Fruit fly (Drosophila melanogaster) whole organism, adult: ENCODE results near the gene Rh2.

ENCODE experiments used
- CG11617 ChIP-seq: fragments of 200-800 bp; sonication (Bioruptor generic); optimal IDR thresholded peaks from 2 replicates; lab custom pipeline; 2017; ENCODE audit warnings: mild to moderate bottlenecking, missing biosample characterization, missing genetic modification reagents, missing genetic modification characterization
- CG12768 ChIP-seq: fragments of 200-800 bp; sonication (Bioruptor generic); optimal IDR thresholded peaks from 2 replicates; lab custom pipeline; 2017; ENCODE audit warnings: missing biosample characterization, missing genetic modification characterization, mild to moderate bottlenecking, moderate library complexity, missing genetic modification reagents
- CG14711 ChIP-seq: fragments of 200-800 bp; sonication (Bioruptor generic); optimal IDR thresholded peaks from 2 replicates; lab custom pipeline; 2018; ENCODE audit warnings: missing biosample characterization, mild to moderate bottlenecking, missing genetic modification characterization, moderate library complexity
- CG1620 ChIP-seq: fragments of 200-800 bp; sonication (Bioruptor generic); optimal IDR thresholded peaks from 2 replicates; lab custom pipeline; 2016; ENCODE audit warnings: missing biosample characterization, missing genetic modification characterization
- CG33017 ChIP-seq: fragments of 200-800 bp; sonication (Bioruptor generic); optimal IDR thresholded peaks from 2 replicates; lab custom pipeline; 2018; ENCODE audit warnings: missing biosample characterization, mild to moderate bottlenecking, missing genetic modification characterization, moderate library complexity
- CG5204 ChIP-seq: fragments of 200-800 bp; sonication (Bioruptor generic); optimal IDR thresholded peaks from 2 replicates; lab custom pipeline; 2016; ENCODE audit warnings: missing biosample characterization, missing genetic modification characterization
- CG7045 ChIP-seq: fragments of 200-800 bp; sonication (Bioruptor generic); optimal IDR thresholded peaks from 2 replicates; lab custom pipeline; 2017; ENCODE audit warnings: missing biosample characterization, mild to moderate bottlenecking, missing genetic modification characterization
- CG7101 ChIP-seq: fragments of 200-800 bp; sonication (Bioruptor generic); optimal IDR thresholded peaks from 2 replicates; lab custom pipeline; 2018; ENCODE audit warnings: missing biosample characterization, mild to moderate bottlenecking, missing genetic modification characterization, moderate library complexity
- Clk ChIP-seq: fragments of 200-800 bp; sonication (Bioruptor generic); optimal IDR thresholded peaks from 2 replicates; lab custom pipeline; 2017; ENCODE audit warnings: missing biosample characterization, missing genetic modification characterization
- Crg-1 ChIP-seq: fragments of 200-800 bp; sonication (Bioruptor generic); optimal IDR thresholded peaks from 2 replicates; lab custom pipeline; 2016; ENCODE audit warnings: missing biosample characterization, missing genetic modification characterization
- Hr96 ChIP-seq: fragments of 200-800 bp; sonication (Bioruptor generic); optimal IDR thresholded peaks from 2 replicates; lab custom pipeline; 2016; ENCODE audit warnings: missing biosample characterization, missing genetic modification characterization
- Mnt ChIP-seq: fragments of 200-800 bp; sonication (Bioruptor generic); optimal IDR thresholded peaks from 2 replicates; lab custom pipeline; 2016; ENCODE audit warnings: missing biosample characterization, mild to moderate bottlenecking, missing genetic modification characterization
- bab1 ChIP-seq: fragments of 200-800 bp; sonication (Bioruptor generic); optimal IDR thresholded peaks from 3 replicates; lab custom pipeline; 2019; ENCODE audit warnings: missing biosample characterization, mild to moderate bottlenecking, missing genetic modification characterization, moderate library complexity
- cic ChIP-seq: fragments of 200-800 bp; sonication (Bioruptor generic); optimal IDR thresholded peaks from 2 replicates; lab custom pipeline; 2017; ENCODE audit warnings: missing biosample characterization, mild to moderate bottlenecking, missing genetic modification characterization, moderate library complexity
- cnc ChIP-seq, 2 experiments: fragments of >200 bp; optimal IDR thresholded peaks; 2 replicates each; lab custom pipeline; 2017
- kay ChIP-seq: fragments of 200-800 bp; sonication (Bioruptor generic); peaks from one replicate; lab custom pipeline; 2016; ENCODE audit warnings: missing biosample characterization, missing genetic modification characterization, borderline replicate concordance
- ovo ChIP-seq: fragments of 200-800 bp; sonication (Bioruptor generic); optimal IDR thresholded peaks from 2 replicates; lab custom pipeline; 2016; ENCODE audit warnings: missing biosample characterization, missing genetic modification characterization
- pad ChIP-seq: fragments of 200-800 bp; sonication (Bioruptor generic); optimal IDR thresholded peaks from 3 replicates; lab custom pipeline; 2017; ENCODE audit warnings: missing biosample characterization, missing genetic modification characterization, mild to moderate bottlenecking, moderate library complexity, missing genetic modification reagents
- tj ChIP-seq: fragments of 200-800 bp; sonication (Bioruptor generic); optimal IDR thresholded peaks from 3 replicates; lab custom pipeline; 2017; ENCODE audit warnings: missing biosample characterization, mild to moderate bottlenecking, missing genetic modification characterization, moderate library complexity
- toe ChIP-seq: fragments of 200-800 bp; sonication (Bioruptor generic); optimal IDR thresholded peaks from 2 replicates; lab custom pipeline; 2016; ENCODE audit warnings: missing biosample characterization, missing genetic modification characterization

The Rh2 gene

DNA sequence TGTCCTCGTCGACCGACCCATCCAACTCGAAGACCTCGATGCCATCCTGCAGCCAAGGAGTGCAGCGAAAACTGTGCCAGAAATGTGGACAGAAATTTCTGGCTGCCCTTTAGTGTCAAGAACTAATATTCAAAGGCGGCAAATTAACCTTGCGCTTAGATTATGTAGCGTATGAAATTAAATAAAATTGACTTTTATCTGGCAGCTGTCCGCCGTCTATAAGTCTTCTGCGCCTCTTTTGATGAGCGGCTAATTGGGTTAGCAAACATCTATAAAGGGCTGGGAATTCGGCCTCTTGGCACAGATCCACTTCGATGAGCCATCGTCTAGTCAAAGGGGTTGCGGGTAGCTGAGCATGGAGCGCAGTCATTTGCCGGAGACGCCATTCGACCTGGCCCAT lies at the start of gene Rh2:
TSS of gene Rh2 (plus strand) at position 301 of the 400 bp plus-strand sequence.
- TF ChIP-seq CG1620 (GFP tag; lab: Kevin White, UChicago) = no peak
- no peak for TF ChIP-seq CG33017 (tag; lab: Kevin White, UChicago)
- TF ChIP-seq ovo (GFP tag; lab: Kevin White, UChicago) = no peak
- no peak for TF ChIP-seq CG12768
- no peak for TF ChIP-seq pad (GFP tag; lab: Kevin White, UChicago)
- TF ChIP-seq Mnt (GFP tag; lab: Kevin White, UChicago) = no peak
- no peak for TF ChIP-seq cnc (optimal IDR thresholded peaks at IDR 0.05; lab: Kevin White, UChicago)
- TF ChIP-seq bab1 (GFP tag; lab: Kevin White, UChicago) = no peak
- no peak for TF ChIP-seq cic (GFP tag; lab: Kevin White, UChicago)
- no peak for TF ChIP-seq CG14711 (tag; lab: Kevin White, UChicago)
- TF ChIP-seq tj (GFP tag; lab: Kevin White, UChicago) = no peak
- no peak for TF ChIP-seq Hr96 (GFP tag; lab: Kevin White, UChicago)
- TF ChIP-seq Clk = no peak
- no peak for TF ChIP-seq CG7101 (tag; lab: Kevin White, UChicago)
- no peak for TF ChIP-seq toe (GFP tag; lab: Kevin White, UChicago)
- no peak for TF ChIP-seq CG7045 (GFP tag; lab: Kevin White, UChicago)
- no peak for TF ChIP-seq CG11617 (GFP tag; lab: Kevin White, UChicago)
- no peak for TF ChIP-seq Crg-1 (GFP tag; lab: Kevin White, UChicago)
- no peak for TF ChIP-seq CG5204 (GFP tag; lab: Kevin White, UChicago)

DNA sequence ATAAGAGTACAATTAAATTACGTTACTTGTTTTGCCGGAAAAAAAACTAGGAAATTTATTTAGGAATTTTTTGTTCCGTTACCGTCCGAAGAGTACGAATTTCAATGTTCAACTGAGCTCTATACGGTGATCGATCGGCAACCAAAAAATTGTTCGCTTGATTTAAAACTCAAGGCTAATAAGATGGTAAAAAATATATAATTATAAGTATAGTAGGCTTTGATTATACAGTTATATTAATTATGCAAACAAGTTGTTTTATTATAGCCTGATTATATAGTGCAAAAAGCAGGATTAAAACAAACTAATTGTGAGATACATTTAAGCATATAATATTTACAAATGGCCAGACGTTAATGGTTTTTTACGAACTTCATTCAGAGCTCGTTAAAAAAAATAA lies 47.5 kb upstream of the Rh2 start, which contains the start of gene CG31226:
TSS of gene CG31226 (minus strand) at position 101 of the 400 bp plus-strand sequence.
- TF ChIP-seq CG5204 (GFP tag; lab: Kevin White, UChicago) (no peak), CG33017 (tag; lab: Kevin White, UChicago) (no peak), Crg-1 (GFP tag; lab: Kevin White, UChicago) (no peak), Mnt (GFP tag; lab: Kevin White, UChicago) (no peak), bab1 (GFP tag; lab: Kevin White, UChicago) (no peak), cic (GFP tag; lab: Kevin White, UChicago) (no peak), ovo (GFP tag; lab: Kevin White, UChicago) (no peak), cnc (optimal IDR thresholded peaks at IDR 0.05; lab: Kevin White, UChicago) (no peak), CG1620 (GFP tag; lab: Kevin White, UChicago) (no peak), toe (GFP tag; lab: Kevin White, UChicago) (no peak), kay (GFP tag; lab: Kevin White, UChicago) (no peak), CG7101 (tag; lab: Kevin White, UChicago) (no peak), CG12768 (no peak), pad (GFP tag; lab: Kevin White, UChicago) (no peak), tj (GFP tag; lab: Kevin White, UChicago) (no peak), CG14711 (tag; lab: Kevin White, UChicago) (no peak), CG7045 (GFP tag; lab: Kevin White, UChicago) (no peak), CG11617 (GFP tag; lab: Kevin White, UChicago) (no peak)

DNA sequence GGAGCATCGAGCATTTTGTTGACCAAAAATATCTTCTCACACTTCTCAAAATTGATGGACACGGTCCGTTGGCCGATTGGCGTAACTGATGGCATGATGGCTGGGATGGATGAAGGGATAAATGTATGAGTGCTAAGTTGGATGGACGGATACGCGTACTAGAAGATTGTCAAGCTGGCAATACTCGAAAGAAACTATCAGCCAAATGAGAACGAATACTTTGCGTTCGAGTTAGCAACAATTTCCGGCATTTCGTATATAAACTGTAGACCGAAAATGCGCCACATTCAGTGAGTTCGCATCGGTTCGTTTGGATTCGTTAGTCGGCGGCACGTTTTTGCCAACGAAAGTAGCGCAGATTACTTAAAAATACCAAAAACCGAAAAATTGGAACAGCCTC lies 24.0 kb upstream of the Rh2 start, which contains the start of gene CG14298:
TSS of gene CG14298 (plus strand) at position 301 of the 400 bp plus-strand sequence.
- no peak for TF ChIP-seq toe (GFP tag; lab: Kevin White, UChicago)
- no peak for TF ChIP-seq CG14711 (tag; lab: Kevin White, UChicago)
- TF ChIP-seq CG1620 (GFP tag; lab: Kevin White, UChicago) = no peak
- no peak for TF ChIP-seq Clk
- no peak for TF ChIP-seq Crg-1 (GFP tag; lab: Kevin White, UChicago)
- TF ChIP-seq ovo (GFP tag; lab: Kevin White, UChicago) = no peak
- TF ChIP-seq Hr96 (GFP tag; lab: Kevin White, UChicago) = no peak
- TF ChIP-seq CG11617 (GFP tag; lab: Kevin White, UChicago) = no peak
- TF ChIP-seq Mnt (GFP tag; lab: Kevin White, UChicago) = no peak

DNA sequence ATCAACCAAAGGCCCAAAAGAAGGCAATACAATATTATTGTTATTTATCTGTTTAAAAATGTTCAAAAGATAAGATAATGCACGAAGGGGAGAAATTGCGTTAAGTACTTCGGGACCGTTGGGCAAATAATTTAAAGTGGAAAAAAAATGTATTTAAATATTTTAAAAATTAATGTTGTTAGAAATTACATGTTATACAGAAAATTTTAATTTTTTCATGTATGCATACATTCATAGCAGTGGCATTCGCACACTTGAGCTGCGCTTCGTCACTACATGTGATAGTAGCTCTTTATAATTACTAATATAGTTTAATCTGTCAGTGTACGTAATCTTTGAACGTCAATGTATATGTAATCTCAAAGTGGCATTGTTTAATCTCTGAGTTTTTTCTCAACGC lies 4.0 kb upstream of the Rh2 start:
- TF ChIP-seq CG33017 (tag; lab: Kevin White, UChicago) = peak; percentile 11
- no peak for TF ChIP-seq CG1620 (GFP tag; lab: Kevin White, UChicago)
- TF ChIP-seq Crg-1 (GFP tag; lab: Kevin White, UChicago) = no peak
- no peak for TF ChIP-seq CG7045 (GFP tag; lab: Kevin White, UChicago)
- TF ChIP-seq Clk = no peak
- TF ChIP-seq toe (GFP tag; lab: Kevin White, UChicago) = no peak
- TF ChIP-seq Hr96 (GFP tag; lab: Kevin White, UChicago) = no peak
- no peak for TF ChIP-seq bab1 (GFP tag; lab: Kevin White, UChicago)
- no peak for TF ChIP-seq Mnt (GFP tag; lab: Kevin White, UChicago)
- TF ChIP-seq CG14711 (tag; lab: Kevin White, UChicago) = peak; percentile 19
- TF ChIP-seq tj (GFP tag; lab: Kevin White, UChicago) = no peak
- no peak for TF ChIP-seq ovo (GFP tag; lab: Kevin White, UChicago)
- no peak for TF ChIP-seq CG12768
- peak; percentile 27 for TF ChIP-seq pad (GFP tag; lab: Kevin White, UChicago)
- TF ChIP-seq cnc (optimal IDR thresholded peaks at IDR 0.05; lab: Kevin White, UChicago) = no peak
- no peak for TF ChIP-seq cic (GFP tag; lab: Kevin White, UChicago)
- TF ChIP-seq kay (GFP tag; lab: Kevin White, UChicago) = peak; percentile 44
- peak; percentile 1 for TF ChIP-seq CG11617 (GFP tag; lab: Kevin White, UChicago)
- TF ChIP-seq CG5204 (GFP tag; lab: Kevin White, UChicago) = no peak
- peak; percentile 42 for TF ChIP-seq CG7101 (tag; lab: Kevin White, UChicago)

DNA sequence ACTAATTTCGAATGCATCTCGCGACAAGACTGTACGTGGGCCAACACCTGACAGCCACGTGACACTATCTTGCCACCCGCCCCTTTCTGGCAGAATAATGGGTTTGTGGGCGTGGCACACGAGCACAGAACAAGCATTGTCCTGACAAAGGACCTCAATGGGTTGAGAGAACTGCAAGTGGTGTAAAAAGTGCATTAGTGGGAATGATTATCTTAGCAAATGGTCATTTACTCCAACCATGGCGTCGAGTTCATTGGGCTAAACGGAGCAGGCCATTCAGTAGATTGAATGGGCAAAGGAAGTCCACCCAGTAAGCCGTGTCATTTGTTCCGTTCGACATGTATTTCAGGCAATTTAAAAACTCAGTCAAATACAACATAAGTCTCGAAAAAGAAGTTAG lies 1.4 kb upstream of the Rh2 start, which contains the start of gene CG14297:
TSS of gene CG14297 (plus strand) at position 301 of the 400 bp plus-strand sequence.
- TF ChIP-seq CG33017 (tag; lab: Kevin White, UChicago) (no peak), Clk (no peak), CG7101 (tag; lab: Kevin White, UChicago) (no peak), CG7045 (GFP tag; lab: Kevin White, UChicago) (no peak), Crg-1 (GFP tag; lab: Kevin White, UChicago) (no peak), cic (GFP tag; lab: Kevin White, UChicago) (no peak), CG11617 (GFP tag; lab: Kevin White, UChicago) (no peak), ovo (GFP tag; lab: Kevin White, UChicago) (no peak), pad (GFP tag; lab: Kevin White, UChicago) (no peak), CG5204 (GFP tag; lab: Kevin White, UChicago) (no peak), kay (GFP tag; lab: Kevin White, UChicago) (no peak), Mnt (GFP tag; lab: Kevin White, UChicago) (no peak), tj (GFP tag; lab: Kevin White, UChicago) (no peak), CG12768 (no peak), CG14711 (tag; lab: Kevin White, UChicago) (no peak), bab1 (GFP tag; lab: Kevin White, UChicago) (no peak), Hr96 (GFP tag; lab: Kevin White, UChicago) (no peak), toe (GFP tag; lab: Kevin White, UChicago) (no peak)
